Fruit fly (Drosophila melanogaster) whole organism, larva: Measurements from ENCODE around the gene Set.

ENCODE experiments used
- noc ChIP-seq: fragments of 200-800 bp; sonication (Bioruptor generic); optimal IDR thresholded peaks from 3 replicates; lab custom pipeline; 2019; ENCODE audit warnings: missing biosample characterization, mild to moderate bottlenecking, missing genetic modification characterization, moderate library complexity

The Set gene

dm6 chr3R:15289828-15290641, 26.7 kb downstream of the Set start:
- TF ChIP-seq noc (tag; lab: Kevin White, UChicago): no peak

- TF ChIP-seq noc (tag; lab: Kevin White, UChicago): peak; percentile 51
Observed at dm6 chr3R:15290642-15291118, 27.3 kb downstream of the Set start, which contains the start of gene CG45218. CG45218 (minus strand) TSS chr3R:15290799.

- TF ChIP-seq noc (tag; lab: Kevin White, UChicago): peak; percentile 23
Observed at dm6 chr3R:15291551-15292223, 28.3 kb downstream of the Set start.

dm6 chr3R:15292241-15293004, 29.1 kb downstream of the Set start:
- TF ChIP-seq noc (tag; lab: Kevin White, UChicago): no peak

dm6 chr3R:15293005-15293877, 29.9 kb downstream of the Set start:
- TF ChIP-seq noc (tag; lab: Kevin White, UChicago): peak; percentile 59

dm6 chr3R:15293878-15294350, 30.6 kb downstream of the Set start:
- no peak for TF ChIP-seq noc (tag; lab: Kevin White, UChicago)

- TF ChIP-seq noc (tag; lab: Kevin White, UChicago): peak; percentile 51
Observed at dm6 chr3R:15297904-15298303, 34.6 kb downstream of the Set start.

dm6 chr3R:15305246-15305645, 41.9 kb downstream of the Set start:
- TF ChIP-seq noc (tag; lab: Kevin White, UChicago): no peak

dm6 chr3R:15309924-15310323, 46.6 kb downstream of the Set start, which contains the start of gene Tm2:
Tm2 (plus strand) TSS chr3R:15310193.
- TF ChIP-seq noc (tag; lab: Kevin White, UChicago): no peak

dm6 chr3R:15310695-15311094, 47.3 kb downstream of the Set start:
- TF ChIP-seq noc (tag; lab: Kevin White, UChicago): no peak

dm6 chr3R:15313836-15314235, 50.5 kb downstream of the Set start:
- TF ChIP-seq noc (tag; lab: Kevin White, UChicago): no peak
